Worm (Caenorhabditis elegans) whole organism, L4 larva: ENCODE measurements around the gene C26D10.7.

Experiments
- ama-1 ChIP-seq: fragments of 150-350 bp; optimal IDR thresholded peaks from 2 replicates; lab custom pipeline; 2014; ENCODE audit warnings: inconsistent platforms, mixed read lengths
- ceh-82 ChIP-seq: sonication (generic microtip); optimal IDR thresholded peaks from 2 replicates; lab custom pipeline; 2017; ENCODE audit warnings: missing biosample characterization, missing genetic modification characterization
- dmd-8 ChIP-seq: fragments of 200-800 bp; sonication (Bioruptor generic); IDR thresholded peaks from 2 replicates; pipeline ENCODE4 v1.3.6; 2022; ENCODE audit warnings: missing genetic modification characterization, missing compliant biosample characterization
- lim-7 ChIP-seq: fragments of 200-800 bp; sonication (Bioruptor generic); IDR thresholded peaks from 2 replicates; pipeline ENCODE4 v1.3.6; 2022; ENCODE audit warnings: missing genetic modification characterization, missing compliant biosample characterization
- lin-15B ChIP-seq: fragments of 150-350 bp; sonication (generic microtip); optimal IDR thresholded peaks from 3 replicates; lab custom pipeline; 2014; ENCODE audit warnings: missing biosample characterization, missing genetic modification characterization
- nhr-237 ChIP-seq: sonication (generic microtip); optimal IDR thresholded peaks from 2 replicates; lab custom pipeline; 2017; ENCODE audit warnings: missing biosample characterization, missing genetic modification characterization

- TF ChIP-seq ceh-82 (tag; lab: Kevin White, UChicago) = no peak
- no peak for TF ChIP-seq ama-1 (lab: Kevin White, UChicago)
- TF ChIP-seq nhr-237 (tag; lab: Kevin White, UChicago) = no peak
- no peak for TF ChIP-seq lim-7
- TF ChIP-seq dmd-8 = no peak
- TF ChIP-seq lin-15B (tag; lab: Kevin White, UChicago) = no peak
These were observed 19.0 kb upstream of the C26D10.7 start for ce11 chrII:8314768-8315167.
